Worm (Caenorhabditis elegans): Measurements from ENCODE around the gene W01C8.1.

The W01C8.1 gene

ce11 chrX:5728956-5729467, 36.8 kb downstream of the W01C8.1 start:
- TF ChIP-seq nhr-23 (tag; optimal IDR thresholded peaks at IDR 0.05) (no peak), hmg-11 (tag; optimal IDR thresholded peaks at IDR 0.05) (peak; percentile 80), R02D3.7 (tag; optimal IDR thresholded peaks at IDR 0.05) (no peak), ama-1 (optimal IDR thresholded peaks at IDR 0.05) (no peak), nhr-11 (tag; optimal IDR thresholded peaks at IDR 0.05) (peak; percentile 16), unc-62 (GFP tag; optimal IDR thresholded peaks at IDR 0.05) (peak; percentile 11), mml-1 (tag; optimal IDR thresholded peaks at IDR 0.05) (no peak), aly-2 (tag; optimal IDR thresholded peaks at IDR 0.05) (no peak), jun-1 (tag; optimal IDR thresholded peaks at IDR 0.05) (peak; percentile 48), nhr-77 (tag; optimal IDR thresholded peaks at IDR 0.05) (no peak), daf-12 (tag; optimal IDR thresholded peaks at IDR 0.05) (no peak), nhr-12 (tag; optimal IDR thresholded peaks at IDR 0.05) (no peak), fkh-10 (GFP tag; optimal IDR thresholded peaks at IDR 0.05) (peak; percentile 93), pqm-1 (tag; optimal IDR thresholded peaks at IDR 0.05) (no peak), eor-1 (tag; optimal IDR thresholded peaks at IDR 0.05) (no peak), ztf-4 (tag; optimal IDR thresholded peaks at IDR 0.05) (no peak), lin-39 (tag; optimal IDR thresholded peaks at IDR 0.05) (peak; percentile 76), nhr-67 (tag; optimal IDR thresholded peaks at IDR 0.05) (no peak), ceh-28 (tag; optimal IDR thresholded peaks at IDR 0.05) (no peak), zag-1 (tag; optimal IDR thresholded peaks at IDR 0.05) (peak; percentile 63), ceh-9 (tag; optimal IDR thresholded peaks at IDR 0.05) (no peak), unc-39 (tag; optimal IDR thresholded peaks at IDR 0.05) (no peak), ZK546.5 (tag; optimal IDR thresholded peaks at IDR 0.05) (no peak), tbx-2 (tag; optimal IDR thresholded peaks at IDR 0.05) (peak; percentile 62), nhr-25 (tag; optimal IDR thresholded peaks at IDR 0.05) (no peak), ceh-16 (tag; optimal IDR thresholded peaks at IDR 0.05) (no peak), sea-2 (GFP tag; optimal IDR thresholded peaks at IDR 0.05) (no peak), skn-1 (tag; optimal IDR thresholded peaks at IDR 0.05) (peak; percentile 37), egl-27 (tag; optimal IDR thresholded peaks at IDR 0.05) (no peak), lin-15B (tag; optimal IDR thresholded peaks at IDR 0.05) (peak; percentile 10), egl-5 (tag; optimal IDR thresholded peaks at IDR 0.05) (no peak), elt-3 (tag; optimal IDR thresholded peaks at IDR 0.05) (no peak), nhr-76 (tag; optimal IDR thresholded peaks at IDR 0.05) (no peak), elt-1 (tag; optimal IDR thresholded peaks at IDR 0.05) (no peak), ceh-82 (tag; optimal IDR thresholded peaks at IDR 0.05) (no peak), nhr-43 (tag; optimal IDR thresholded peaks at IDR 0.05; ENCODE audit: poor library complexity, severe bottlenecking) (no peak), nhr-237 (tag; optimal IDR thresholded peaks at IDR 0.05) (no peak), mdl-1 (tag; optimal IDR thresholded peaks at IDR 0.05) (peak; percentile 64), nfya-1 (tag; optimal IDR thresholded peaks at IDR 0.05; ENCODE audit: insufficient read depth) (peak; percentile 84), elt-2 (tag; optimal IDR thresholded peaks at IDR 0.05) (no peak), pha-4 (tag; optimal IDR thresholded peaks at IDR 0.05) (peak; percentile 39), fkh-2 (tag; optimal IDR thresholded peaks at IDR 0.05) (no peak), ztf-11 (tag; optimal IDR thresholded peaks at IDR 0.05) (no peak), nhr-28 (tag; optimal IDR thresholded peaks at IDR 0.05) (no peak), snpc-4 (tag; optimal IDR thresholded peaks at IDR 0.05) (no peak), lsy-12 (tag; optimal IDR thresholded peaks at IDR 0.05) (no peak), fos-1 (tag; optimal IDR thresholded peaks at IDR 0.05) (no peak)
